Worm (Caenorhabditis elegans): ENCODE results near the gene C25E10.17.

The C25E10.17 gene

DNA sequence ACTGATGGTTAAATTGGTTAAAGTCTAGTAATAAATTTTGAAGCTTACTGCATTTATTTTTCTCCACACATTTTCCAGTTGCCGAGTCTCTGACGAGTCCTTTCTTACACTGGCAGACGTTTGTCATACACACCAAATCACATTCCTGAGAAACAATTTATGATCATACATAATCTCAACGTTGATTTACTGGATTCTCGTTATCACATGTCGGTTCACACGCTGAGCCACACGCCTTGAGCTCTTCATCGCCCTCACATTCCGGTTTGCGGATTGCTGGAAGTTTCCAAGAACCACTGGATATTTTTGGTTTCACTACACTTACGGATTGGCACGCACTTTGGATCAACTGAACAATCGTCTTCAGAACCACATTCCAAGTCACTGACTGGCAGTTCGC lies 8.2 kb upstream of the C25E10.17 start:
- no peak for TF ChIP-seq med-1 (GFP tag; optimal IDR thresholded peaks at IDR 0.05; ENCODE audit: insufficient read depth)
- no peak for TF ChIP-seq cog-1 (tag; optimal IDR thresholded peaks at IDR 0.05)
- no peak for TF ChIP-seq T22C8.4 (GFP tag; IDR thresholded peaks at IDR 0.05)
- TF ChIP-seq flt-1 (GFP tag; IDR thresholded peaks at IDR 0.05): no peak
- no peak for TF ChIP-seq klf-2 (GFP tag; conservative IDR thresholded peaks at IDR 0.05)
- no peak for TF ChIP-seq tab-1 (GFP tag; IDR thresholded peaks at IDR 0.05)
- no peak for TF ChIP-seq ztf-23 (GFP tag; IDR thresholded peaks at IDR 0.05)
- no peak for TF ChIP-seq ref-1 (GFP tag; conservative IDR thresholded peaks at IDR 0.05)
- no peak for TF ChIP-seq ztf-29 (GFP tag; IDR thresholded peaks at IDR 0.05)

- TF ChIP-seq ztf-29 (GFP tag; IDR thresholded peaks at IDR 0.05) (no peak), ztf-23 (GFP tag; IDR thresholded peaks at IDR 0.05) (no peak), ref-1 (GFP tag; conservative IDR thresholded peaks at IDR 0.05) (no peak), flt-1 (GFP tag; IDR thresholded peaks at IDR 0.05) (no peak), T22C8.4 (GFP tag; IDR thresholded peaks at IDR 0.05) (no peak), cog-1 (tag; optimal IDR thresholded peaks at IDR 0.05) (no peak), med-1 (GFP tag; optimal IDR thresholded peaks at IDR 0.05; ENCODE audit: insufficient read depth) (no peak), klf-2 (GFP tag; conservative IDR thresholded peaks at IDR 0.05) (no peak), tab-1 (GFP tag; IDR thresholded peaks at IDR 0.05) (no peak)
Observed at ce11 chrV:9054771-9055170, 7.4 kb upstream of the C25E10.17 start, which contains the start of gene swm-1. Gene swm-1, minus strand, starts transcription at chrV:9054871.

DNA sequence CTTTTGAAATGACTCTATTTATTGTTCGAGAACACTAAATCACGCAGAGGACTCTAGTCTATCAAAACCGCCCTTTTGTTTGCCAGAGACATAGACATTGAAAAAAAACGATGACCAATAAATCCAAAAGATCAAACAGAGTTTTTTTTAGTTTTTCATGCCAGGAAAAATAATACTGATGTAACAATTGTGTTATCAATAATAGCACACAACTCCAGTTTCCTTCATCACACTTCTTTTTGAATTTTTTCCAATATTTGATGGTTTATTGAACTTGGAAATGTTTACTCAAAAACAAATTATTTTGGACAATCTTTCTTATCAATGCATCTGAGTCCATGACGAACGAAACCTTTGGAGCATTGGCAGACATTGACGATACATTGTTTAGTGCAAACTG lies 6.6 kb upstream of the C25E10.17 start, which contains the start of gene C25E10.8:
Gene C25E10.8, minus strand, starts transcription at position 101 of the 400 bp plus-strand sequence.
- TF ChIP-seq ztf-29 (GFP tag; IDR thresholded peaks at IDR 0.05): no peak
- no peak for TF ChIP-seq ref-1 (GFP tag; conservative IDR thresholded peaks at IDR 0.05)
- no peak for TF ChIP-seq flt-1 (GFP tag; IDR thresholded peaks at IDR 0.05)
- TF ChIP-seq cog-1 (tag; optimal IDR thresholded peaks at IDR 0.05): no peak
- no peak for TF ChIP-seq tab-1 (GFP tag; IDR thresholded peaks at IDR 0.05)
- no peak for TF ChIP-seq klf-2 (GFP tag; conservative IDR thresholded peaks at IDR 0.05)
- TF ChIP-seq T22C8.4 (GFP tag; IDR thresholded peaks at IDR 0.05): no peak
- TF ChIP-seq med-1 (GFP tag; optimal IDR thresholded peaks at IDR 0.05; ENCODE audit: insufficient read depth): no peak
- no peak for TF ChIP-seq ztf-23 (GFP tag; IDR thresholded peaks at IDR 0.05)

DNA sequence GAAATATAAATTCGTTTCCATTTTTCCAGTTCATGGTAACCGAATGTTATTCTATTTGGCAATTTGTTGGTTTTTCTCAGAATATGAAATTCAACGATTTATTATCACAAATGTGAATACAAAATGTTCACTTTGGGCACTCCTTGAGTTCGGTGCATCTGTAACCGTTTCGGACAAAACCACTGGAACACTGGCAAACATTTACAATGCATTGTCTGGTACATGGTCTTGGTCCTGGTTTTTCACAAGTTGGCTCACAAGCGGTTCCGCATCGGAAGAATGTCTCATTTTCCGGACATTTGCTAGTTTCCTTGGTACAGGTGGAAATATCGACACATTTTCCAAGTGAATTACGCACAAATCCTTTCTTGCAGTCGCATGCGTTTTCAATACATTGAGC lies 5.8 kb upstream of the C25E10.17 start:
- TF ChIP-seq ztf-29 (GFP tag; IDR thresholded peaks at IDR 0.05) (no peak), cog-1 (tag; optimal IDR thresholded peaks at IDR 0.05) (no peak), ref-1 (GFP tag; conservative IDR thresholded peaks at IDR 0.05) (no peak), ztf-23 (GFP tag; IDR thresholded peaks at IDR 0.05) (no peak), tab-1 (GFP tag; IDR thresholded peaks at IDR 0.05) (no peak), med-1 (GFP tag; optimal IDR thresholded peaks at IDR 0.05; ENCODE audit: insufficient read depth) (no peak), T22C8.4 (GFP tag; IDR thresholded peaks at IDR 0.05) (no peak), flt-1 (GFP tag; IDR thresholded peaks at IDR 0.05) (no peak), klf-2 (GFP tag; conservative IDR thresholded peaks at IDR 0.05) (no peak)

DNA sequence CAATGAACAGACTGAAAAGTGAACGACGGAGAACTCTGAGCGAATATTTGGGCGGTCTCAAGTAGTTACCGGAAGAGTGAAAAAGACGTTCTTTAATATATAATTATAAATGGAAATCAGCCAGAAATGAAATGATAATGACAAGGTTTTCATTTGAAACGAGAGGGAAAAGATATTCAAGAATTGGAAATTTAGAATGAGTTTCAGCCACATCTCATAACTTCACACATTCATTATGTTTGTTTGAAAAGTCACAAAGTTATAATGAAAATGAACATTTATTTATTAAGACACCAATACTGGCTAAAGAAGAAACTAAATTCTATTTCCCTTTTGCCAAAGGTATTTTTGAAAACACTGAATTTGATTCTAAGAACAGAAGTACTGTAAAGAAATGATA lies 3.7 kb upstream of the C25E10.17 start, which contains the start of gene C25E10.7:
Gene C25E10.7, minus strand, starts transcription at position 101 of the 400 bp plus-strand sequence.
- TF ChIP-seq cog-1 (tag; optimal IDR thresholded peaks at IDR 0.05) (no peak), ref-1 (GFP tag; conservative IDR thresholded peaks at IDR 0.05) (no peak), ztf-29 (GFP tag; IDR thresholded peaks at IDR 0.05) (no peak), tab-1 (GFP tag; IDR thresholded peaks at IDR 0.05) (no peak), ztf-23 (GFP tag; IDR thresholded peaks at IDR 0.05) (no peak), T22C8.4 (GFP tag; IDR thresholded peaks at IDR 0.05) (no peak), flt-1 (GFP tag; IDR thresholded peaks at IDR 0.05) (no peak), klf-2 (GFP tag; conservative IDR thresholded peaks at IDR 0.05) (no peak), med-1 (GFP tag; optimal IDR thresholded peaks at IDR 0.05; ENCODE audit: insufficient read depth) (no peak)

DNA sequence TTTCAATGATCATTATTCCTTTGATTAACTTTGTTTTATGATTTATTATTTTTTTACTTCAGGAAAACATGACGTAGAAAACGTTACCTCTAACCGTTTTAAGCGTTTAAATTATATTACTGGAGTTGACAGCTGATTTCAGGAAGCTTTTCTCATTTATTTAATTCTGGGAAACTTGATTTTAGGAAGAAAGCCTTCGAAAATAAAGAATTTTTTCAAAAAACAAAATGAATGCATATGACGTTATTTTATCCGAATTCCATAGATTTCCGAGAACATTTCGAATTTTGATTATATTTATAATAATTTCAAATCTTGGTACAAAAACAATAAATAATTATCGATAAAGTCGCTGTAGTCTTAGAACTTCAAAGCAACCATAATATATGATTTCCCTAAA lies 1.9 kb upstream of the C25E10.17 start:
- TF ChIP-seq med-1 (GFP tag; optimal IDR thresholded peaks at IDR 0.05; ENCODE audit: insufficient read depth) (no peak), ztf-29 (GFP tag; IDR thresholded peaks at IDR 0.05) (no peak), T22C8.4 (GFP tag; IDR thresholded peaks at IDR 0.05) (no peak), flt-1 (GFP tag; IDR thresholded peaks at IDR 0.05) (no peak), cog-1 (tag; optimal IDR thresholded peaks at IDR 0.05) (no peak), ref-1 (GFP tag; conservative IDR thresholded peaks at IDR 0.05) (no peak), klf-2 (GFP tag; conservative IDR thresholded peaks at IDR 0.05) (no peak), ztf-23 (GFP tag; IDR thresholded peaks at IDR 0.05) (no peak), tab-1 (GFP tag; IDR thresholded peaks at IDR 0.05) (no peak)

- no peak for TF ChIP-seq ztf-23 (GFP tag; IDR thresholded peaks at IDR 0.05)
- TF ChIP-seq ref-1 (GFP tag; conservative IDR thresholded peaks at IDR 0.05): no peak
- no peak for TF ChIP-seq T22C8.4 (GFP tag; IDR thresholded peaks at IDR 0.05)
- no peak for TF ChIP-seq tab-1 (GFP tag; IDR thresholded peaks at IDR 0.05)
- no peak for TF ChIP-seq klf-2 (GFP tag; conservative IDR thresholded peaks at IDR 0.05)
- no peak for TF ChIP-seq flt-1 (GFP tag; IDR thresholded peaks at IDR 0.05)
- no peak for TF ChIP-seq med-1 (GFP tag; optimal IDR thresholded peaks at IDR 0.05; ENCODE audit: insufficient read depth)
- no peak for TF ChIP-seq ztf-29 (GFP tag; IDR thresholded peaks at IDR 0.05)
- no peak for TF ChIP-seq cog-1 (tag; optimal IDR thresholded peaks at IDR 0.05)
Observed at ce11 chrV:9044871-9045270, 2.5 kb downstream of the C25E10.17 start, which contains the start of gene nhr-30. Gene nhr-30, plus strand, starts transcription at chrV:9045171.

DNA sequence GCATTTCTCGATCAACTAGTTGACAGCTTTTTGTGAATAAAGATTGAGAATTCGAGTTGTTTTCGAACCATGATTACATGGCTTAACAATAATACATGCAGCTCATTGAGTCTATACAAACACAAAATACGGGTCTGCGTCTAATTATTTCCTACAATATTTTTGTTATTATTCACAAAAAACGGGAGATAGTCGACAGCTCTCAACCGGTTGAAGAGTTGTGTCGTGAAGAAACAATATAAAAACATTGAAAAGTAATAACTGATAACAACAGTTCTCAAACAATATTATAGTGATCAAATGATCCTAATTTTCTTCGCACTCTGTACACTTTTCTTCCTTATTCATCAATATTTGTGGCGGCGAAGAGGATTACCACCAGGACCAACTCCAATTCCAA lies 6.4 kb downstream of the C25E10.17 start, which contains the start of gene cyp-33B1:
Gene cyp-33B1, plus strand, starts transcription at position 301 of the 400 bp plus-strand sequence.
- TF ChIP-seq T22C8.4 (GFP tag; IDR thresholded peaks at IDR 0.05) (no peak), ztf-29 (GFP tag; IDR thresholded peaks at IDR 0.05) (no peak), med-1 (GFP tag; optimal IDR thresholded peaks at IDR 0.05; ENCODE audit: insufficient read depth) (no peak), tab-1 (GFP tag; IDR thresholded peaks at IDR 0.05) (no peak), ztf-23 (GFP tag; IDR thresholded peaks at IDR 0.05) (no peak), ref-1 (GFP tag; conservative IDR thresholded peaks at IDR 0.05) (no peak), klf-2 (GFP tag; conservative IDR thresholded peaks at IDR 0.05) (no peak), cog-1 (tag; optimal IDR thresholded peaks at IDR 0.05) (no peak), flt-1 (GFP tag; IDR thresholded peaks at IDR 0.05) (no peak)

ce11 chrV:9035685-9036084 lies 11.7 kb downstream of the C25E10.17 start, which contains the start of gene srsx-34:
Gene srsx-34, plus strand, starts transcription at chrV:9035985.
- TF ChIP-seq flt-1 (GFP tag; IDR thresholded peaks at IDR 0.05): no peak
- TF ChIP-seq med-1 (GFP tag; optimal IDR thresholded peaks at IDR 0.05; ENCODE audit: insufficient read depth): no peak
- no peak for TF ChIP-seq klf-2 (GFP tag; conservative IDR thresholded peaks at IDR 0.05)
- no peak for TF ChIP-seq ztf-23 (GFP tag; IDR thresholded peaks at IDR 0.05)
- TF ChIP-seq T22C8.4 (GFP tag; IDR thresholded peaks at IDR 0.05): no peak
- no peak for TF ChIP-seq cog-1 (tag; optimal IDR thresholded peaks at IDR 0.05)
- TF ChIP-seq tab-1 (GFP tag; IDR thresholded peaks at IDR 0.05): no peak
- no peak for TF ChIP-seq ztf-29 (GFP tag; IDR thresholded peaks at IDR 0.05)
- TF ChIP-seq ref-1 (GFP tag; conservative IDR thresholded peaks at IDR 0.05): no peak

Measured in whole organism, midembryonic.